Worm (Caenorhabditis elegans) whole organism, L2 larva: Measurements from ENCODE around the gene F25B3.2.

ENCODE experiments used
- C34F6.9 ChIP-seq: fragments of 150-350 bp; optimal IDR thresholded peaks from 2 replicates; lab custom pipeline; 2014; ENCODE audit warnings: missing biosample characterization, missing genetic modification characterization
- F13H6.1 ChIP-seq: sonication (generic microtip); optimal IDR thresholded peaks from 2 replicates; lab custom pipeline; 2016; ENCODE audit warnings: missing genetic modification characterization, missing compliant biosample characterization
- R02D3.7 ChIP-seq: fragments of 150-350 bp; optimal IDR thresholded peaks from 2 replicates; lab custom pipeline; 2014; ENCODE audit warnings: missing biosample characterization, missing genetic modification characterization
- Y55F3AM.14 ChIP-seq: fragments of 200-800 bp; sonication (Bioruptor generic); optimal IDR thresholded peaks from 2 replicates; lab custom pipeline; 2018; ENCODE audit warnings: mild to moderate bottlenecking, missing genetic modification characterization, missing compliant biosample characterization
- ZK546.5 ChIP-seq: sonication (generic microtip); optimal IDR thresholded peaks from 2 replicates; lab custom pipeline; 2017; ENCODE audit warnings: missing biosample characterization, missing genetic modification characterization
- alr-1 ChIP-seq: fragments of 150-350 bp; optimal IDR thresholded peaks from 2 replicates; lab custom pipeline; 2014; ENCODE audit warnings: missing biosample characterization, missing genetic modification characterization
- ama-1 ChIP-seq: fragments of 150-350 bp; optimal IDR thresholded peaks from 2 replicates; lab custom pipeline; 2018; ENCODE audit warnings: inconsistent platforms
- crh-2 ChIP-seq: sonication (generic microtip); optimal IDR thresholded peaks from 2 replicates; lab custom pipeline; 2017; ENCODE audit warnings: missing biosample characterization, missing genetic modification characterization
- elt-1 ChIP-seq: fragments of 150-350 bp; optimal IDR thresholded peaks from 2 replicates; lab custom pipeline; 2014; ENCODE audit warnings: missing biosample characterization, missing genetic modification characterization
- fos-1 ChIP-seq: fragments of 150-350 bp; optimal IDR thresholded peaks from 2 replicates; lab custom pipeline; 2014; ENCODE audit warnings: missing biosample characterization, missing genetic modification characterization
- gmeb-1 ChIP-seq: fragments of 150-350 bp; optimal IDR thresholded peaks from 2 replicates; lab custom pipeline; 2014; ENCODE audit warnings: missing biosample characterization, missing genetic modification characterization
- lin-11 ChIP-seq: fragments of 150-350 bp; sonication (generic microtip); optimal IDR thresholded peaks from 2 replicates; lab custom pipeline; 2014; ENCODE audit warnings: missing biosample characterization, missing genetic modification characterization, inconsistent platforms, mixed read lengths
- lin-13 ChIP-seq: fragments of 150-350 bp; optimal IDR thresholded peaks from 2 replicates; lab custom pipeline; 2014; ENCODE audit warnings: missing biosample characterization, missing genetic modification reagents, missing genetic modification characterization
- lsy-2 ChIP-seq, 2 experiments: fragments of 150-350 bp in 1 of 2; sonication (generic microtip) in 1 of 2; optimal IDR thresholded peaks; 2 replicates each; lab custom pipeline; 2014 to 2017; ENCODE audit warnings: missing biosample characterization in 2 of 2, missing genetic modification characterization in 2 of 2
- mab-5 ChIP-seq: fragments of 150-350 bp; optimal IDR thresholded peaks from 2 replicates; lab custom pipeline; 2014; ENCODE audit warnings: missing biosample characterization, missing genetic modification characterization
- mdl-1 ChIP-seq, 2 experiments: fragments of 150-350 bp in 1 of 2; sonication (generic microtip) in 1 of 2; optimal IDR thresholded peaks; 2 replicates each; lab custom pipeline; 2017; ENCODE audit warnings: missing biosample characterization in 2 of 2, missing genetic modification characterization in 2 of 2
- nhr-11 ChIP-seq: fragments of 150-350 bp; optimal IDR thresholded peaks from 2 replicates; lab custom pipeline; 2014; ENCODE audit warnings: missing biosample characterization, missing genetic modification characterization
- nhr-12 ChIP-seq: fragments of 150-350 bp; optimal IDR thresholded peaks from 2 replicates; lab custom pipeline; 2014; ENCODE audit warnings: missing biosample characterization, missing genetic modification characterization
- nhr-129 ChIP-seq: fragments of 150-350 bp; optimal IDR thresholded peaks from 2 replicates; lab custom pipeline; 2014; ENCODE audit warnings: missing biosample characterization, missing genetic modification characterization
- nhr-21 ChIP-seq: fragments of 150-350 bp; optimal IDR thresholded peaks from 2 replicates; lab custom pipeline; 2014; ENCODE audit warnings: missing biosample characterization, missing genetic modification characterization
- nhr-25 ChIP-seq: fragments of 150-350 bp; sonication (generic microtip); optimal IDR thresholded peaks from 3 replicates; lab custom pipeline; 2014; ENCODE audit warnings: missing biosample characterization, missing genetic modification characterization
- nhr-6 ChIP-seq: fragments of 150-350 bp; optimal IDR thresholded peaks from 2 replicates; lab custom pipeline; 2014; ENCODE audit warnings: missing biosample characterization, missing genetic modification characterization
- nhr-77 ChIP-seq: fragments of 150-350 bp; optimal IDR thresholded peaks from 2 replicates; lab custom pipeline; 2014; ENCODE audit warnings: missing biosample characterization, missing genetic modification characterization
- peb-1 ChIP-seq: fragments of 150-350 bp; optimal IDR thresholded peaks from 2 replicates; lab custom pipeline; 2014; ENCODE audit warnings: missing biosample characterization, missing genetic modification characterization
- sma-3 ChIP-seq: sonication (generic microtip); optimal IDR thresholded peaks from 2 replicates; lab custom pipeline; 2016; ENCODE audit warnings: missing genetic modification reagents, missing genetic modification characterization, missing compliant biosample characterization
- sma-9 ChIP-seq, 2 experiments: fragments of 150-350 bp in 1 of 2; sonication (generic microtip) in 1 of 2; optimal IDR thresholded peaks; 2 replicates each; lab custom pipeline; 2014 to 2016; ENCODE audit warnings: missing genetic modification characterization in 2 of 2, mild to moderate bottlenecking in 1 of 2, missing biosample characterization in 1 of 2, missing compliant biosample characterization in 1 of 2, missing genetic modification reagents in 1 of 2, moderate library complexity in 1 of 2
- snpc-4 ChIP-seq: fragments of 150-350 bp; optimal IDR thresholded peaks from 2 replicates; lab custom pipeline; 2014; ENCODE audit warnings: missing biosample characterization, missing genetic modification characterization
- unc-39 ChIP-seq: fragments of 150-350 bp; optimal IDR thresholded peaks from 2 replicates; lab custom pipeline; 2014; ENCODE audit warnings: missing biosample characterization, missing genetic modification characterization
- unc-62 ChIP-seq: fragments of 150-350 bp; optimal IDR thresholded peaks from 2 replicates; lab custom pipeline; 2014; ENCODE audit warnings: missing biosample characterization, missing genetic modification reagents, missing genetic modification characterization
- zag-1 ChIP-seq: fragments of 150-350 bp; optimal IDR thresholded peaks from 2 replicates; lab custom pipeline; 2014; ENCODE audit warnings: missing biosample characterization, missing genetic modification characterization
- ztf-11 ChIP-seq: sonication (generic microtip); optimal IDR thresholded peaks from 2 replicates; lab custom pipeline; 2017; ENCODE audit warnings: missing biosample characterization, missing genetic modification characterization
- ztf-4 ChIP-seq: fragments of 150-350 bp; optimal IDR thresholded peaks from 2 replicates; lab custom pipeline; 2014; ENCODE audit warnings: missing biosample characterization, missing genetic modification characterization

The F25B3.2 gene

DNA sequence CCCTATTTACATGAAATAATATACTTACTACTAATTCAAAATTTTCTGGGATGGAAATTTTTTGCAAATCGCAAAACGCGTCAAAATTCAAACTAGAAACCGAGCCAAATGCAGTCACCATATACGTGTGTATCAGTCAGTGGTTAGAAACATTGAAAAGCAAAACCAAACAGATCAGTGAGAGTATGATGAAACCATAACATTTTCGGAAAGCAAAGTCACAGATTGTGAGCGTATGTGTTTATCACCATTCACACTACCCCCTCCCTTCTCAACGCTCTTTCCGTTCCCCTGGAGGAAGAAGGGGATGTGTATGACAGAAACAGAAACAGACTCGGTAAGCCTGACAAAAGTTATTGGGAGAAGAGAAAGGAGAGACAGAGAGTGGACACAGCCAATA, 5.4 kb upstream of the F25B3.2 start:
- TF ChIP-seq lsy-2 (tag; optimal IDR thresholded peaks at IDR 0.05; lab: Kevin White, UChicago) (no peak), sma-3 (no peak), crh-2 (tag; lab: Kevin White, UChicago) (no peak), ztf-4 (tag; lab: Kevin White, UChicago) (no peak), nhr-6 (no peak)

DNA sequence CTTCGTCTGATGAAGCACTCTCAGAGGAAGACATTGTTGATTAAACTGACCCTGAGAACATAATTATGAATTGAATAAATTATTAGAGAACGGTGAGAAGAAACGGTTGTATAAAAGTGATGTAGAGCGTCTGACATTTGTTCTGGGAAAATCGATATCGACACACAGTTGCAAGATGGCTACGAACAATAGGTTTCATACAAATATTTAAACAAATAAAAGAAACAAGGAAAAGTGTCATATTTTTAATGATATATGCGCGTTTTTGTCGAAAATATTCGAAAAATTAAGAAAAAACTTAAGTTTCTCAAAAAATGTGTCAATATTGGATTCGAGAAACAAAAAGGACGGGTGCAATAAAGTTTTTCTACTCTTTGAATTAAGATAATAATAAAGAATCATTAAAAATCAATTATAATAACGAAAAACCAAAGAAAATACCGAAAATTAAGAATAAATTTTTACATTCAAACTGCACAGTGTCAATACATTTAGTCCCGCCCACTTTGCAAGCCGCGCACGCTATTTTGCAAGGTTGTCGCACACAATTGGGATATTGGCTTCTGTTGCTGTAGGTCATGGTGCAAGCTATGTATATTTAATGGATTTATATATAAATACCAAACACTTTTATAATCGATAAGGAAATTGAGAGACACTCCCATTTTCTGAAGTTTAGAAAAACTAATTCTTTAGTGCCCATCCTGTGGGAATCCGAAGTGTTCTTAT, 5.7 kb downstream of the F25B3.2 start, which contains the start of gene rtfo-1:
rtfo-1 (minus strand) TSS at position 51 of the 729 bp plus-strand sequence.
- TF ChIP-seq elt-1 (tag; lab: Kevin White, UChicago) = no peak
- peak; percentile 50 for TF ChIP-seq nhr-129 (tag; lab: Kevin White, UChicago)
- TF ChIP-seq F13H6.1 (tag; lab: Kevin White, UChicago) = peak; percentile 53
- TF ChIP-seq ztf-4 (tag; lab: Kevin White, UChicago) = peak; percentile 7
- TF ChIP-seq unc-62 (GFP tag; lab: Kevin White, UChicago) = no peak
- no peak for TF ChIP-seq nhr-12
- TF ChIP-seq lin-11 (tag; lab: Kevin White, UChicago) = peak; percentile 64
- no peak for TF ChIP-seq alr-1 (tag; lab: Kevin White, UChicago)
- TF ChIP-seq nhr-25 (tag; lab: Kevin White, UChicago) = no peak
- peak; percentile 30 for TF ChIP-seq sma-9 (GFP tag; optimal IDR thresholded peaks at IDR 0.05; lab: Kevin White, UChicago)
- no peak for TF ChIP-seq sma-9 (tag; optimal IDR thresholded peaks at IDR 0.05; lab: Kevin White, UChicago)
- peak; percentile 45 for TF ChIP-seq C34F6.9 (tag; lab: Kevin White, UChicago)
- no peak for TF ChIP-seq lsy-2 (tag; optimal IDR thresholded peaks at IDR 0.05; lab: Kevin White, UChicago)
- TF ChIP-seq sma-3 = peak; percentile 41
- peak; percentile 60 for TF ChIP-seq gmeb-1 (tag; lab: Kevin White, UChicago)
- TF ChIP-seq nhr-77 = no peak
- no peak for TF ChIP-seq unc-39 (tag; lab: Kevin White, UChicago)
- peak; percentile 40 for TF ChIP-seq lin-13 (GFP tag; lab: Kevin White, UChicago)
- TF ChIP-seq nhr-11 (tag; lab: Kevin White, UChicago) = no peak
- peak; percentile 16 for TF ChIP-seq mab-5
- no peak for TF ChIP-seq ZK546.5 (tag; lab: Kevin White, UChicago)
- TF ChIP-seq mdl-1 (tag; optimal IDR thresholded peaks at IDR 0.05; lab: Kevin White, UChicago) = no peak
- no peak for TF ChIP-seq peb-1 (tag; lab: Kevin White, UChicago)
- TF ChIP-seq snpc-4 (tag; lab: Kevin White, UChicago) = no peak
- peak; percentile 9 for TF ChIP-seq fos-1 (tag; lab: Kevin White, UChicago)
- TF ChIP-seq R02D3.7 (tag; lab: Kevin White, UChicago) = no peak
- TF ChIP-seq ama-1 (lab: Kevin White, UChicago) = no peak
- TF ChIP-seq, all 48 proteins: peak for 11

- TF ChIP-seq nhr-6 = no peak
- no peak for TF ChIP-seq lsy-2 (tag; optimal IDR thresholded peaks at IDR 0.05; lab: Kevin White, UChicago)
- no peak for TF ChIP-seq elt-1 (tag; lab: Kevin White, UChicago)
- no peak for TF ChIP-seq sma-9 (GFP tag; optimal IDR thresholded peaks at IDR 0.05; lab: Kevin White, UChicago)
- no peak for TF ChIP-seq sma-9 (tag; optimal IDR thresholded peaks at IDR 0.05; lab: Kevin White, UChicago)
- no peak for TF ChIP-seq ztf-11 (tag; lab: Kevin White, UChicago)
- TF ChIP-seq Y55F3AM.14 (GFP tag; lab: Kevin White, UChicago) = no peak
Measured at ce11 chrV:9583323-9583644, 6.2 kb downstream of the F25B3.2 start, which contains the start of gene K09G1.1. Gene K09G1.1 (plus strand): TSS chrV:9583545.

DNA sequence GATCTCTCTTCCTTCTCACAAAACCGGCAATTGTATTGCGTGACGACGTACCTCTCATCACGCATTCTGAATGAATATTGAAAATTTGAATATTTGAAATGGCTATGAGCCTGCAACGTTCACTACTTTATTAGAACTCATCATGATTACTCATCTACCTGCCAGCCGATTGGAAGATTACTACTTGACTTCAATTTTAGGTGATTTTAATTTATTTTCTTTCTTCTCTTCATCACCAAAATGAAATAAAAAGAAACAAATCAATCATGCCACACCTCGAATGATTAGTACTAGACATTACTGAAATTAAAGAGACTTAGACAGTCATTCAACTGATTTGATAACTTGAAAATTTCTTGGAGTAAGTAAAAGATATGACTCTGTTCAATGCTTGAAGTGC, 7.2 kb downstream of the F25B3.2 start:
- no peak for TF ChIP-seq zag-1 (tag; lab: Kevin White, UChicago)
- TF ChIP-seq lin-11 (tag; lab: Kevin White, UChicago) = no peak
- no peak for TF ChIP-seq gmeb-1 (tag; lab: Kevin White, UChicago)
- peak; percentile 67 for TF ChIP-seq crh-2 (tag; lab: Kevin White, UChicago)
- no peak for TF ChIP-seq nhr-21 (tag; lab: Kevin White, UChicago)

DNA sequence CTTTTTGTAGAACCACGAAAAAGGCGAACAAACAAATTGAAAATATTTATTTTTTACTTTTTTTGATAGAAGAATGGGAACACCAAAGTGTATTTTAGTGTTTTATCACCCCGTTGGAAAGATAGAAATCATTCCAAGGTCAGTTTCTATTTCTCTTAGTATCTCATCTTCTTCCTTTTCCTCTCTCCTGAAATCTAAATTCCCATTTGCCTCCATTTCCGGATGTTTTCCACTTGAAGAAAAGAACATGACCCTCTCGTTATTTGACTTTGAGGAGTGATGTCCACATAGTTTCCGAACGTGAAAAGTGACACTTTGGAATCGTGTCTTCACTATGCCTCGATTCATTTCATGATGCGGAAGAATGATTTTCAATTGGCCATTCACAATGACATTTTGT, 10.5 kb downstream of the F25B3.2 start:
- TF ChIP-seq nhr-77 (no peak), nhr-25 (tag; lab: Kevin White, UChicago) (peak; percentile 14)
